Worm (Caenorhabditis elegans): ENCODE results near the gene ugt-45.

Gene ugt-45

DNA sequence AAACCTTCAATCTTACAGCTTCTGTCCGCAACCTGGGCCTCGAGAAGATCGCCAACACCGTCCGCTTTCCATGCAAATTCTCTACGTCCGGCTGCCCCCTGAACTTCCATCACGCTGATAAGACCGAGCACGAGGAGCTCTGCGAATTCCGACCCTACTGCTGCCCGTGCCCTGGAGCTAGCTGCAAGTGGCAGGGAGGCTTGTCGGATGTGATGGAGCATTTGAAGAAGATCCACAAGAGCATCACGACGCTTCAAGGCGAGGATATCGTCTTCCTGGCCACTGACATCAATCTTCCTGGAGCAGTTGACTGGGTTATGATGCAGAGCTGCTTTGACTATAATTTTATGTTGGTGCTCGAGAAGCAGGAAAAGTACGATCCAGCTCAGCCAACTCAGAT lies 5.1 kb downstream of the ugt-45 start:
- peak; percentile 53; the same call in 1 of the 2 replicates for TF ChIP-seq egrh-3 (GFP tag; IDR thresholded peaks at IDR 0.05)
- TF ChIP-seq zfh-2 (GFP tag; conservative IDR thresholded peaks at IDR 0.05): peak; percentile 56
- TF ChIP-seq lin-26 (GFP tag; IDR thresholded peaks at IDR 0.05): 0 out of 2 replicates have a peak, but pooled peaks have one; percentile 44
- no peak for TF ChIP-seq F22D6.2 (tag; optimal IDR thresholded peaks at IDR 0.05)
- TF ChIP-seq repo-1 (tag; optimal IDR thresholded peaks at IDR 0.05): peak; percentile 42
- no peak for TF ChIP-seq madf-10 (tag; optimal IDR thresholded peaks at IDR 0.05)
- TF ChIP-seq mxl-1 (tag; optimal IDR thresholded peaks at IDR 0.05): no peak
- TF ChIP-seq ets-4 (GFP tag; optimal IDR thresholded peaks at IDR 0.05): peak; percentile 15
- no peak for TF ChIP-seq cebp-1 (GFP tag; IDR thresholded peaks at IDR 0.05)
- peak; percentile 8 for TF ChIP-seq cebp-1 (tag; optimal IDR thresholded peaks at IDR 0.05)
- TF ChIP-seq nfyb-1 (GFP tag; IDR thresholded peaks at IDR 0.05): 0 out of 2 replicates have a peak, but pooled peaks have one; percentile 36

- TF ChIP-seq bed-1 (GFP tag; IDR thresholded peaks at IDR 0.05): no peak
- no peak for TF ChIP-seq tbx-9 (tag; optimal IDR thresholded peaks at IDR 0.05; ENCODE audit: borderline replicate concordance)
- TF ChIP-seq attf-6 (GFP tag; IDR thresholded peaks at IDR 0.05): no peak
- no peak for TF ChIP-seq hmg-20 (GFP tag; IDR thresholded peaks at IDR 0.05)
- TF ChIP-seq hlh-26 (GFP tag; conservative IDR thresholded peaks at IDR 0.05): no peak
- TF ChIP-seq Y56A3A.18 (GFP tag; IDR thresholded peaks at IDR 0.05): no peak
- TF ChIP-seq xnd-1 (tag; optimal IDR thresholded peaks at IDR 0.05): no peak
- no peak for TF ChIP-seq cebp-1 (GFP tag; IDR thresholded peaks at IDR 0.05)
- peak; percentile 18 for TF ChIP-seq cebp-1 (tag; optimal IDR thresholded peaks at IDR 0.05)
- no peak for TF ChIP-seq egl-44 (GFP tag; IDR thresholded peaks at IDR 0.05)
- peak; percentile 2 for TF ChIP-seq nhr-80 (tag; optimal IDR thresholded peaks at IDR 0.05)
- TF ChIP-seq hrde-1 (tag; optimal IDR thresholded peaks at IDR 0.05; ENCODE audit: borderline replicate concordance): no peak
- no peak for TF ChIP-seq lsy-27 (tag; optimal IDR thresholded peaks at IDR 0.05; ENCODE audit: borderline replicate concordance, insufficient read depth)
- no peak for TF ChIP-seq ztf-28 (GFP tag; IDR thresholded peaks at IDR 0.05)
- TF ChIP-seq B0019.2 (GFP tag; conservative IDR thresholded peaks at IDR 0.05): no peak
- TF ChIP-seq Y95B8A.8 (GFP tag; IDR thresholded peaks at IDR 0.05): 0 out of 2 replicates have a peak, but pooled peaks have one; percentile 16
- no peak; the same call in 1 of the 2 replicates for TF ChIP-seq Y53F4B.3 (GFP tag; IDR thresholded peaks at IDR 0.05)
- TF ChIP-seq ceh-58 (GFP tag; IDR thresholded peaks at IDR 0.05): no peak
- TF ChIP-seq repo-1 (tag; optimal IDR thresholded peaks at IDR 0.05): no peak
- TF ChIP-seq nfya-1 (tag; optimal IDR thresholded peaks at IDR 0.05; ENCODE audit: borderline replicate concordance, insufficient read depth): no peak
- no peak for TF ChIP-seq ceh-79 (tag; optimal IDR thresholded peaks at IDR 0.05)
- TF ChIP-seq lir-1 (GFP tag; conservative IDR thresholded peaks at IDR 0.05): no peak; the same call in 1 of the 2 replicates
- no peak for TF ChIP-seq somi-1 (GFP tag; optimal IDR thresholded peaks at IDR 0.05)
- TF ChIP-seq C17E4.6 (GFP tag; IDR thresholded peaks at IDR 0.05): 0 out of 2 replicates have a peak, but pooled peaks have one; percentile 13
- TF ChIP-seq sdz-38 (tag; optimal IDR thresholded peaks at IDR 0.05): no peak
- 0 out of 2 replicates have a peak, but pooled peaks have one; percentile 11 for TF ChIP-seq hmg-1.2 (GFP tag; IDR thresholded peaks at IDR 0.05)
- TF ChIP-seq die-1 (tag; optimal IDR thresholded peaks at IDR 0.05): no peak
- TF ChIP-seq tbp1 (GFP tag; optimal IDR thresholded peaks at IDR 0.05): peak; percentile 2
- no peak for TF ChIP-seq T26A5.8 (tag; optimal IDR thresholded peaks at IDR 0.05)
- no peak for TF ChIP-seq ztf-25 (GFP tag; IDR thresholded peaks at IDR 0.05)
- TF ChIP-seq dpl-1 (GFP tag; optimal IDR thresholded peaks at IDR 0.05): no peak
- no peak for TF ChIP-seq nfya-2 (GFP tag; IDR thresholded peaks at IDR 0.05)
- no peak for TF ChIP-seq madf-3 (GFP tag; IDR thresholded peaks at IDR 0.05)
- TF ChIP-seq dpff-1 (tag; optimal IDR thresholded peaks at IDR 0.05): no peak
- no peak for TF ChIP-seq sptf-2 (GFP tag; optimal IDR thresholded peaks at IDR 0.05)
- 0 out of 2 replicates have a peak, but pooled peaks have one; percentile 12 for TF ChIP-seq mcd-1 (GFP tag; IDR thresholded peaks at IDR 0.05)
- TF ChIP-seq attf-5 (GFP tag; optimal IDR thresholded peaks at IDR 0.05): peak; percentile 15
- TF ChIP-seq K12H6.12 (tag; optimal IDR thresholded peaks at IDR 0.05): no peak
- no peak for TF ChIP-seq unc-62 (GFP tag; optimal IDR thresholded peaks at IDR 0.05)
Observed at ce11 chrIV:3743748-3744147, 7.2 kb downstream of the ugt-45 start, which contains the start of gene siah-1. TSS of gene siah-1 (plus strand) at chrIV:3744048.
